Fruit fly (Drosophila melanogaster): Measurements from ENCODE around the gene CG31436.

DNA sequence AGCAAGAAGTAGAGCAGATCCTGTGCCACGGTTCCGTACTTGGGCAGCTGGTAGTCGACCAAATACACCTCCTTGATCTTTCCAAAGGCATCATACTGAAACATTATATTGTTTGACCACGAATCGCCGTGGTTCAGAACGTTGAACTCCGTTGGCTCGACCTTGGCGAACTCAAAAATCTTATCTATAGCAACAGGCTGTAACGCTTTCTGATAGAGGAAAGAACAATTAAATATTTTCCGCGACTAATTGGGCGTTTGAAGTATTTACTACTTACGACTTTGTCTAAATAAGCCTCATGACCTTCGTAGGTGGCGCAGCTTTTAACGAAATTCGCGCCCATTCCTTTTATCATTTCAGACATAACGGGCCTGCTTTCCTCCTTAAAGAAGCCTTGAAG is 17.7 kb downstream of the CG31436 start:
- TF ChIP-seq CG10631 (GFP tag; optimal IDR thresholded peaks at IDR 0.05) (no peak), Blimp-1 (GFP tag; optimal IDR thresholded peaks at IDR 0.05) (no peak), CG1621 (tag; optimal IDR thresholded peaks at IDR 0.05) (no peak), CG16779 (tag; optimal IDR thresholded peaks at IDR 0.05) (no peak), Sox14 (GFP tag; optimal IDR thresholded peaks at IDR 0.05) (no peak), CG11902 (GFP tag; optimal IDR thresholded peaks at IDR 0.05) (no peak)
